Fruit fly (Drosophila melanogaster) whole organism, embryonic: ENCODE data around the gene Hsp67Ba.

ENCODE experiments used
- CG10321 ChIP-seq: fragments of 200-800 bp; sonication (Bioruptor generic); IDR thresholded peaks from 2 replicates; pipeline ENCODE4 v1.3.6; 2022; ENCODE audit warnings: missing biosample characterization, missing genetic modification characterization
- CG11093 ChIP-seq: fragments of 200-800 bp; sonication (Bioruptor generic); IDR thresholded peaks from 3 replicates; pipeline ENCODE4 v1.3.6; 2022; ENCODE audit warnings: missing biosample characterization, missing genetic modification characterization
- CG11504 ChIP-seq: fragments of 200-800 bp; sonication (Bioruptor generic); optimal IDR thresholded peaks from 3 replicates; lab custom pipeline; 2019; ENCODE audit warnings: missing biosample characterization, mild to moderate bottlenecking, missing genetic modification characterization, moderate library complexity
- CG12071 ChIP-seq: fragments of 200-800 bp; sonication (Bioruptor generic); optimal IDR thresholded peaks from 3 replicates; lab custom pipeline; 2018; ENCODE audit warnings: missing biosample characterization, mild to moderate bottlenecking, missing genetic modification characterization
- CG13287 ChIP-seq: fragments of 200-800 bp; sonication (Bioruptor generic); IDR thresholded peaks from 2 replicates; pipeline ENCODE4 v1.3.6; 2022; ENCODE audit warnings: missing biosample characterization, missing genetic modification characterization; ENCODE audit not compliant: partially characterized antibody
- CG1603 ChIP-seq: fragments of 200-800 bp; sonication (Bioruptor generic); optimal IDR thresholded peaks from 2 replicates; lab custom pipeline; 2019; ENCODE audit warnings: missing biosample characterization, mild to moderate bottlenecking, missing genetic modification characterization, moderate library complexity
- CG1647 ChIP-seq: fragments of 200-800 bp; sonication (Bioruptor generic); optimal IDR thresholded peaks from 3 replicates; lab custom pipeline; 2016; ENCODE audit warnings: missing biosample characterization, missing genetic modification characterization
- CG2116 ChIP-seq: fragments of 200-800 bp; sonication (Bioruptor generic); optimal IDR thresholded peaks from 3 replicates; lab custom pipeline; 2018; ENCODE audit warnings: missing biosample characterization, mild to moderate bottlenecking, missing genetic modification characterization
- CG2889 ChIP-seq: fragments of 200-800 bp; sonication (Bioruptor generic); IDR thresholded peaks from 3 replicates; pipeline ENCODE4 v1.3.6; 2022; ENCODE audit warnings: missing biosample characterization, missing genetic modification characterization
- CG30020 ChIP-seq: fragments of 200-800 bp; optimal IDR thresholded peaks from 2 replicates; lab custom pipeline; 2019; ENCODE audit warnings: missing biosample characterization, mild to moderate bottlenecking, missing genetic modification characterization, moderate library complexity
- CG31224 ChIP-seq: fragments of 200-800 bp; sonication (Bioruptor generic); IDR thresholded peaks from 2 replicates; pipeline ENCODE4 v1.3.6; 2022; ENCODE audit warnings: missing biosample characterization, missing genetic modification characterization
- CG4282 ChIP-seq: fragments of 200-800 bp; sonication (Bioruptor generic); optimal IDR thresholded peaks from 2 replicates; lab custom pipeline; 2016; ENCODE audit warnings: missing biosample characterization, missing genetic modification characterization
- CG5180 ChIP-seq: fragments of 200-800 bp; sonication (Bioruptor generic); optimal IDR thresholded peaks from 3 replicates; lab custom pipeline; 2017; ENCODE audit warnings: missing biosample characterization, missing genetic modification characterization, mild to moderate bottlenecking, moderate library complexity, missing genetic modification reagents
- CG6272 ChIP-seq: fragments of 200-800 bp; sonication (Bioruptor generic); IDR thresholded peaks from 2 replicates; pipeline ENCODE4 v1.3.6; 2022; ENCODE audit warnings: missing biosample characterization, missing genetic modification characterization
- CG6654 ChIP-seq: fragments of 200-800 bp; sonication (Bioruptor generic); optimal IDR thresholded peaks from 2 replicates; lab custom pipeline; 2017; ENCODE audit warnings: missing biosample characterization, mild to moderate bottlenecking, missing genetic modification characterization
- CG8388 ChIP-seq: fragments of 200-800 bp; sonication (Bioruptor generic); optimal IDR thresholded peaks from 2 replicates; lab custom pipeline; 2019; ENCODE audit warnings: missing biosample characterization, mild to moderate bottlenecking, missing genetic modification characterization, moderate library complexity
- CG9727 ChIP-seq: fragments of 200-800 bp; sonication (Bioruptor generic); optimal IDR thresholded peaks from 3 replicates; lab custom pipeline; 2017; ENCODE audit warnings: missing biosample characterization, mild to moderate bottlenecking, missing genetic modification characterization
- Dek ChIP-seq: fragments of 200-800 bp; sonication (Bioruptor generic); optimal IDR thresholded peaks from 3 replicates; lab custom pipeline; 2019; ENCODE audit warnings: missing biosample characterization, mild to moderate bottlenecking, missing genetic modification characterization, moderate library complexity
- Dref ChIP-seq: fragments of 200-800 bp; sonication (Bioruptor generic); IDR thresholded peaks from 2 replicates; pipeline ENCODE4 v1.3.6; 2022; ENCODE audit warnings: missing biosample characterization, missing genetic modification characterization
- Eip74EF ChIP-seq, 2 experiments: fragments of 200-800 bp in 1 of 2; fragments of >200 bp in 1 of 2; sonication (Bioruptor generic) in 1 of 2; optimal IDR thresholded peaks; 2 replicates each; lab custom pipeline; 2017 to 2019; ENCODE audit warnings: missing biosample characterization in 2 of 2, missing genetic modification characterization in 2 of 2, mild to moderate bottlenecking in 1 of 2, moderate library complexity in 1 of 2
- Gsc ChIP-seq: fragments of 200-800 bp; sonication (Bioruptor generic); IDR thresholded peaks from 2 replicates; pipeline ENCODE4 v1.3.6; 2022; ENCODE audit warnings: missing biosample characterization, missing genetic modification characterization
- Hmx ChIP-seq: fragments of 200-800 bp; sonication (Bioruptor generic); optimal IDR thresholded peaks from 2 replicates; lab custom pipeline; 2016; ENCODE audit warnings: missing biosample characterization, missing genetic modification characterization
- Kr ChIP-seq: fragments of 200-800 bp; sonication (Bioruptor generic); optimal IDR thresholded peaks from 2 replicates; lab custom pipeline; 2017; ENCODE audit warnings: missing biosample characterization, mild to moderate bottlenecking, missing genetic modification characterization
- Myb ChIP-seq: fragments of 200-800 bp; sonication (Bioruptor generic); optimal IDR thresholded peaks from 2 replicates; lab custom pipeline; 2016; ENCODE audit warnings: missing biosample characterization, missing genetic modification characterization
- NC2β ChIP-seq: fragments of 200-800 bp; sonication (Bioruptor generic); optimal IDR thresholded peaks from 2 replicates; lab custom pipeline; 2016; ENCODE audit warnings: missing biosample characterization, missing genetic modification characterization
- Oaz ChIP-seq: fragments of 200-800 bp; sonication (Bioruptor generic); IDR thresholded peaks from 2 replicates; pipeline ENCODE4 v1.3.6; 2022; ENCODE audit warnings: missing biosample characterization, missing genetic modification characterization
- Ptx1 ChIP-seq: fragments of 200-800 bp; sonication (Bioruptor generic); IDR thresholded peaks from 2 replicates; pipeline ENCODE4 v1.3.6; 2022; ENCODE audit warnings: missing biosample characterization, missing genetic modification characterization
- Six4 ChIP-seq: fragments of 200-800 bp; sonication (Bioruptor generic); optimal IDR thresholded peaks from 2 replicates; lab custom pipeline; 2016; ENCODE audit warnings: missing biosample characterization, missing genetic modification characterization
- Sry-β ChIP-seq: fragments of 200-800 bp; sonication (Bioruptor generic); optimal IDR thresholded peaks from 2 replicates; lab custom pipeline; 2018; ENCODE audit warnings: missing biosample characterization, mild to moderate bottlenecking, missing genetic modification characterization, moderate library complexity
- abd-A ChIP-seq: fragments of 200-800 bp; sonication (Bioruptor generic); optimal IDR thresholded peaks from 3 replicates; lab custom pipeline; 2019; ENCODE audit warnings: missing biosample characterization, mild to moderate bottlenecking, missing genetic modification characterization, moderate library complexity
- ara ChIP-seq: fragments of 200-800 bp; sonication (Bioruptor generic); IDR thresholded peaks from 2 replicates; pipeline ENCODE4 v1.3.6; 2022; ENCODE audit warnings: missing biosample characterization, missing genetic modification characterization
- dati ChIP-seq: fragments of 200-800 bp; sonication (Bioruptor generic); IDR thresholded peaks from 2 replicates; pipeline ENCODE4 v1.3.6; 2022; ENCODE audit warnings: missing biosample characterization, missing genetic modification characterization
- dpn ChIP-seq, 2 experiments: fragments of 200-800 bp; sonication (Bioruptor generic); optimal IDR thresholded peaks; 3 replicates each; lab custom pipeline; 2016; ENCODE audit warnings: missing biosample characterization in 2 of 2, missing genetic modification characterization in 2 of 2
- ems ChIP-seq: fragments of 200-800 bp; sonication (Bioruptor generic); optimal IDR thresholded peaks from 3 replicates; lab custom pipeline; 2016; ENCODE audit warnings: missing biosample characterization, missing genetic modification characterization
- ewg ChIP-seq: fragments of 200-800 bp; sonication (Bioruptor generic); optimal IDR thresholded peaks from 3 replicates; lab custom pipeline; 2017; ENCODE audit warnings: mild to moderate bottlenecking, missing biosample characterization, missing genetic modification reagents, missing genetic modification characterization
- fd3F ChIP-seq: fragments of 200-800 bp; sonication (Bioruptor generic); optimal IDR thresholded peaks from 2 replicates; lab custom pipeline; 2018; ENCODE audit warnings: missing biosample characterization, mild to moderate bottlenecking, missing genetic modification characterization, moderate library complexity
- fd96Cb ChIP-seq: fragments of 200-800 bp; sonication (Bioruptor generic); optimal IDR thresholded peaks from 2 replicates; lab custom pipeline; 2018; ENCODE audit warnings: missing biosample characterization, mild to moderate bottlenecking, missing genetic modification characterization, moderate library complexity
- fu2 ChIP-seq: fragments of 200-800 bp; sonication (Bioruptor generic); optimal IDR thresholded peaks from 2 replicates; lab custom pipeline; 2016; ENCODE audit warnings: missing biosample characterization, missing genetic modification characterization
- kay ChIP-seq: fragments of 200-800 bp; sonication (Bioruptor generic); optimal IDR thresholded peaks from 2 replicates; lab custom pipeline; 2016; ENCODE audit warnings: missing biosample characterization, missing genetic modification characterization
- knrl ChIP-seq: fragments of 200-800 bp; sonication (Bioruptor generic); IDR thresholded peaks from 3 replicates; pipeline ENCODE4 v1.3.6; 2022; ENCODE audit warnings: missing biosample characterization, missing genetic modification characterization; ENCODE audit not compliant: partially characterized antibody
- lmd ChIP-seq: fragments of 200-800 bp; sonication (Bioruptor generic); IDR thresholded peaks from 2 replicates; pipeline ENCODE4 v1.3.6; 2022; ENCODE audit warnings: missing biosample characterization, missing genetic modification characterization
- luna ChIP-seq: fragments of 200-800 bp; sonication (Bioruptor generic); optimal IDR thresholded peaks from 2 replicates; lab custom pipeline; 2016; ENCODE audit warnings: missing biosample characterization, missing genetic modification characterization
- nom ChIP-seq: fragments of 200-800 bp; sonication (Bioruptor generic); optimal IDR thresholded peaks from 2 replicates; lab custom pipeline; 2017; ENCODE audit warnings: missing biosample characterization, missing genetic modification characterization, mild to moderate bottlenecking, moderate library complexity, missing genetic modification reagents
- pb ChIP-seq: fragments of 200-800 bp; sonication (Bioruptor generic); optimal IDR thresholded peaks from 3 replicates; lab custom pipeline; 2016; ENCODE audit warnings: missing biosample characterization, missing genetic modification characterization
- peb ChIP-seq: fragments of 200-800 bp; sonication (Bioruptor generic); IDR thresholded peaks from 2 replicates; pipeline ENCODE4 v1.3.6; 2022; ENCODE audit warnings: missing biosample characterization, missing genetic modification characterization
- phol ChIP-seq: fragments of 200-800 bp; sonication (Bioruptor generic); optimal IDR thresholded peaks from 3 replicates; lab custom pipeline; 2018; ENCODE audit warnings: missing biosample characterization, mild to moderate bottlenecking, missing genetic modification characterization, moderate library complexity
- prd ChIP-seq, 3 experiments: fragments of >200 bp in 2 of 3; fragments of 200-800 bp in 1 of 3; sonication (Bioruptor generic) in 1 of 3; optimal IDR thresholded peaks in 2 of 3; IDR thresholded peaks in 1 of 3; 2 replicates in 2 of 3; 3 replicates in 1 of 3; pipeline versions ENCODE4 v1.3.6 to Lab custom; 2017 to 2022; ENCODE audit warnings: missing biosample characterization in 1 of 3, missing genetic modification characterization in 1 of 3
- slbo ChIP-seq: fragments of 200-800 bp; sonication (Bioruptor generic); IDR thresholded peaks from 2 replicates; pipeline ENCODE4 v1.3.6; 2022; ENCODE audit warnings: missing biosample characterization, missing genetic modification characterization
- tgo ChIP-seq: fragments of 200-800 bp; sonication (Bioruptor generic); IDR thresholded peaks from 3 replicates; pipeline ENCODE4 v1.3.6; 2022; ENCODE audit warnings: missing biosample characterization, missing genetic modification characterization

The Hsp67Ba gene

DNA sequence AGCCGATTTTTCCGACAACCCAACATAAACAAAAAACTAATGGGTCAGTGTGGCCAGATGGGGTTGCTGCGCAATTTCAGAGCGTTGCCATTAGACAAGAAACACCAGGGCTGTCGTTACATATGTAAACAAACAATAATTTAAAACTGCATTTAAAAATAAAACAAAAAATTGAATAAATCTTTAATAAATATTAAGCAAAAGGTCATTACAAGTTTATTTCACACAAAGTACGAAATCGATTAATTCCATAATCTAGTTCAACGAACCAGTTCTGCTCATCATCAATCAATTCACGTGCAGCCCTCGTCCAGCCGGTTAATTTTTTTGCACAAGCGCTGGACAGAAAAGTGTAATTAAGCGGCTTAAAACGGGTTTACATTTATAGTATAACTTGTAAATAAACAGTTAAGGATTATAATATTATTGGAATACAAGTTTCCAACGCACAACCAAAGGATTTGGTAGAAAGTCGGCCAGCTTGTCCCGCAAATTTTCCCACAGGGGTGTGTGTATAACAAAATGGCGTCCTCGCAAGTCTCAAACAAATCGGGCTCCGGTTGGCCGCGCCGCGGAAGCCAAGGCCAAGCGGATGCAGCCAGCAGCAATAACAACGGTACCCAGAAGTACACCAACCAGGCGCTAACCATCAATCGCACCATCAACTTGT is 31.6 kb upstream of the Hsp67Ba start, which contains the start of the genes CG4022 and Cpsf5 (continued):
- peak; percentile 31 for TF ChIP-seq pb (GFP tag; lab: Kevin White, UChicago)
- no peak for TF ChIP-seq luna
- TF ChIP-seq CG4282, result no peak
- peak; percentile 61 for TF ChIP-seq knrl (GFP tag; lab: Robert Waterston, UW)
- TF ChIP-seq fd96Cb, result peak; percentile 68
- peak; percentile 94 for TF ChIP-seq phol (tag; lab: Kevin White, UChicago)
- peak; percentile 71 for TF ChIP-seq kay (GFP tag; lab: Kevin White, UChicago)
- TF ChIP-seq CG6272 (GFP tag; lab: Robert Waterston, UW), result peak; percentile 66
- TF ChIP-seq Hmx (GFP tag; lab: Kevin White, UChicago), result peak; percentile 44
- TF ChIP-seq dpn (GFP tag; optimal IDR thresholded peaks at IDR 0.05; lab: Kevin White, UChicago), result peak; percentile 66 to 85
- TF ChIP-seq CG1603 (tag; lab: Kevin White, UChicago), result peak; percentile 64
- TF ChIP-seq CG9727 (GFP tag; lab: Kevin White, UChicago), result peak; percentile 84
- TF ChIP-seq Ptx1 (GFP tag; lab: Robert Waterston, UW), result peak; percentile 84
- TF ChIP-seq lmd (GFP tag; lab: Robert Waterston, UW), result peak; percentile 81
- no peak for TF ChIP-seq CG6654 (GFP tag; lab: Kevin White, UChicago)
- peak; percentile 87 for TF ChIP-seq ara (GFP tag; lab: Robert Waterston, UW)
- TF ChIP-seq fu2, result no peak
- peak; percentile 80 for TF ChIP-seq Oaz (GFP tag; lab: Robert Waterston, UW)
- TF ChIP-seq CG31224 (GFP tag; lab: Robert Waterston, UW), result peak; percentile 57
- peak; percentile 27 for TF ChIP-seq CG12071
- TF ChIP-seq Myb (GFP tag; lab: Kevin White, UChicago), result peak; percentile 44
- peak; percentile 42 for TF ChIP-seq Sry-β (GFP tag; lab: Kevin White, UChicago)
- peak; percentile 82 for TF ChIP-seq CG11504
- peak; percentile 28 for TF ChIP-seq nom
- peak; percentile 70 for TF ChIP-seq ems (GFP tag; lab: Kevin White, UChicago)
- peak; percentile 69 for TF ChIP-seq Six4
- TF ChIP-seq prd (optimal IDR thresholded peaks at IDR 0.05; lab: Kevin White, UChicago), result no peak
- peak; percentile 84 for TF ChIP-seq prd (GFP tag; IDR thresholded peaks at IDR 0.05; lab: Robert Waterston, UW)
- TF ChIP-seq CG5180 (GFP tag; lab: Kevin White, UChicago), result no peak
- TF ChIP-seq CG8388 (GFP tag; lab: Kevin White, UChicago), result peak; percentile 78
- TF ChIP-seq abd-A (tag; lab: Kevin White, UChicago), result peak; percentile 97
- TF ChIP-seq peb, result peak; percentile 73
- TF ChIP-seq NC2β (GFP tag; lab: Kevin White, UChicago), result peak; percentile 44
- TF ChIP-seq fd3F (GFP tag; lab: Kevin White, UChicago), result peak; percentile 87
- TF ChIP-seq tgo (GFP tag; lab: Robert Waterston, UW), result peak; percentile 86
- TF ChIP-seq Dek (tag; lab: Kevin White, UChicago), result peak; percentile 83
- TF ChIP-seq Dref, result peak; percentile 48
- TF ChIP-seq slbo (GFP tag; lab: Robert Waterston, UW), result peak; percentile 90
- peak; percentile 76; the same call in 2 of the 3 replicates for TF ChIP-seq CG11093 (GFP tag; lab: Robert Waterston, UW)
- TF ChIP-seq CG13287, result peak; percentile 68
- TF ChIP-seq CG10321 (GFP tag; lab: Robert Waterston, UW), result peak; percentile 40; the same call in 1 of the 2 replicates
- TF ChIP-seq CG2889 (GFP tag; lab: Robert Waterston, UW), result peak; percentile 77
- TF ChIP-seq CG2116 (GFP tag; lab: Kevin White, UChicago), result peak; percentile 83
- peak; percentile 25; the same call in 1 of the 2 replicates for TF ChIP-seq dati (GFP tag; lab: Robert Waterston, UW)
- TF ChIP-seq Kr (GFP tag; lab: Kevin White, UChicago), result no peak
- peak in 1 of 2 experiments; percentile 36 for TF ChIP-seq Eip74EF (GFP tag; optimal IDR thresholded peaks at IDR 0.05; lab: Kevin White, UChicago)
- peak; percentile 53 for TF ChIP-seq CG1647 (GFP tag; lab: Kevin White, UChicago)
- peak; percentile 79 for TF ChIP-seq ewg (GFP tag; lab: Kevin White, UChicago)
- TF ChIP-seq CG30020 (tag; lab: Kevin White, UChicago), result peak; percentile 78
- no peak for TF ChIP-seq Gsc (GFP tag; lab: Robert Waterston, UW)
